Fruit fly (Drosophila melanogaster): ENCODE results near the gene RabGGTa.

DNA sequence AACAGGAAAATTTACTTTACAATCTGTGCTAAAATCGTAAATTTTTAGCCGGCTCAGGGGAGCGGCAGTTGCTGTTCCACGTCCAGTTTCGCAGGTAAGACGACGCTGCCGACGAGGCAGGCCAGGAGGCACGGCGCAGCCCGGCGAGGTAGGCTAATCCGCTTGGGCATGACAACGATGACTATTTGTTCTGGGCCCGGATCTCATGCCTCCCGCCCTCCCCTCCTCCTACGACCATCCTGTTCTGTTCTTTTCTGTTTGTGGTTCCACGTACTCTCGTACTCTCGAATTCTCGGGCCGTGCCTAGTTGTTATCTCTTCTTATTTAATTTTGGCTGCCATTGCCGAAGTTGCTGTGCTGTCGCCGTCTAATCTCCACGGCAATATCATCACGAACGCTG lies 37.6 kb upstream of the RabGGTa start:
- TF ChIP-seq insv (optimal IDR thresholded peaks at IDR 0.05) (no peak), Myc (optimal IDR thresholded peaks at IDR 0.05) (no peak), h (optimal IDR thresholded peaks at IDR 0.05) (no peak), psq (optimal IDR thresholded peaks at IDR 0.05) (no peak), Sin3A (optimal IDR thresholded peaks at IDR 0.05) (no peak)
